Fruit fly (Drosophila melanogaster): ENCODE measurements around the gene Ance-3.

DNA sequence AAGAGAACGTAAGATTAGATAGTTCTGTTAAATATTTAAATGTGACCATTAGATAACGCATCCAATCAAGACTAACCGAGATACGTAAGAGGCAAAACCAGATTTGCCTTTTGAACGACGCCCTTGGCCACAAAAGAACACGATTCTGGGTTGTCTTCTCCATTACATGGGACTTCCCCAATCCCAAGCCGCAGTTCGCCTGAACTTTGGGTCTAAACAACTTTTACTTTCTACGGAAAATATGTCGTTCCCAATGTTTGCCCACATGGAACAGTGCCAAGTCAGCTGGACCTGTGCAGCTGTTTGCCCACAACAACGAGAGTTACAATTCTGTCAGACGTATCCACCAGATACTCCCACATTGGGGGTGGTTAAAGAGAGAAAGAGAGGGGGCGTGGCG lies 35.3 kb downstream of the Ance-3 start:
- no peak for TF ChIP-seq CG11617 (GFP tag; optimal IDR thresholded peaks at IDR 0.05)
- no peak for TF ChIP-seq pad (GFP tag; optimal IDR thresholded peaks at IDR 0.05)
